Fruit fly (Drosophila melanogaster) whole organism, adult: ENCODE results near the gene Obp28a.

Experiments used
- CG7045 ChIP-seq: fragments of 200-800 bp; sonication (Bioruptor generic); optimal IDR thresholded peaks from 2 replicates; lab custom pipeline; 2017; ENCODE audit warnings: missing biosample characterization, mild to moderate bottlenecking, missing genetic modification characterization
- Hr96 ChIP-seq: fragments of 200-800 bp; sonication (Bioruptor generic); optimal IDR thresholded peaks from 2 replicates; lab custom pipeline; 2016; ENCODE audit warnings: missing biosample characterization, missing genetic modification characterization
- Mnt ChIP-seq: fragments of 200-800 bp; sonication (Bioruptor generic); optimal IDR thresholded peaks from 2 replicates; lab custom pipeline; 2016; ENCODE audit warnings: missing biosample characterization, mild to moderate bottlenecking, missing genetic modification characterization
- tj ChIP-seq: fragments of 200-800 bp; sonication (Bioruptor generic); optimal IDR thresholded peaks from 3 replicates; lab custom pipeline; 2017; ENCODE audit warnings: missing biosample characterization, mild to moderate bottlenecking, missing genetic modification characterization, moderate library complexity

DNA sequence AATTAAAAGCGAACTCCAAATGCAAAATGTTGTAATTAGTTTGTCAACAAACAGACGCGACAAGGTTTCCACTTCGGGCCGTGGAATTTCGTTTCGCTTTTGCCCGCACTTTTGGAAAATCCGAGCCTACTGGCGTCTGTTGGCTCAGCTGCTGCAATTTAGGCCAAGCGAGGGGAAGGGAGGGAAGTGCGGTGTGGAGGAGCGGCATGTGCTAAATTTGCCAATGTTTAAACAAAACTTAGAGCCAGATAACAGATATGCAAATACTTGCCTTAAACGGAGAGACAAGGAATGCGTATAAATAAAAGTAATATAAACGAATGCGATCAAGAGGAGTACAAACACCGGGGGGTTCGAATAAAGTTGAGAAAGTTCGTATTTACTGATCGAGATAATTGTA is 26.4 kb upstream of the Obp28a start:
- TF ChIP-seq Hr96 (GFP tag; lab: Kevin White, UChicago), result no peak
- TF ChIP-seq tj, result no peak
- no peak for TF ChIP-seq CG7045 (GFP tag; lab: Kevin White, UChicago)
- TF ChIP-seq Mnt, result no peak
